Worm (Caenorhabditis elegans): ENCODE results near the gene msp-19.
"Not testable (repeated sequence)": the region's sequence is repeated elsewhere in the genome, so short reads cannot be mapped to it uniquely, and the experiment has no call there.

Gene msp-19

ce11 chrIV:5260289-5260688 is at the start of gene msp-19:
msp-19 (plus strand) TSS chrIV:5260589.
- not testable (repeated sequence) for TF ChIP-seq unc-62 (GFP tag; optimal IDR thresholded peaks at IDR 0.05)

- TF ChIP-seq unc-62 (GFP tag; optimal IDR thresholded peaks at IDR 0.05): no peak
Measured at ce11 chrIV:5210606-5211005, 49.8 kb upstream of the msp-19 start.

- TF ChIP-seq unc-62 (GFP tag; optimal IDR thresholded peaks at IDR 0.05): no peak
Measured at ce11 chrIV:5215092-5215491, 45.3 kb upstream of the msp-19 start, which contains the start of gene Y59E9AL.4. Y59E9AL.4 (minus strand) TSS chrIV:5215192.

ce11 chrIV:5216349-5216748 is 44.0 kb upstream of the msp-19 start:
- no peak for TF ChIP-seq unc-62 (GFP tag; optimal IDR thresholded peaks at IDR 0.05)

ce11 chrIV:5218496-5218895 is 41.9 kb upstream of the msp-19 start, which contains the start of gene nsph-4.2:
nsph-4.2 (plus strand) TSS chrIV:5218796.
- TF ChIP-seq unc-62 (GFP tag; optimal IDR thresholded peaks at IDR 0.05): not testable (repeated sequence)

ce11 chrIV:5221721-5222120 is 38.7 kb upstream of the msp-19 start:
- TF ChIP-seq unc-62 (GFP tag; optimal IDR thresholded peaks at IDR 0.05): no peak

- no peak for TF ChIP-seq unc-62 (GFP tag; optimal IDR thresholded peaks at IDR 0.05)
Measured at ce11 chrIV:5224238-5224637, 36.2 kb upstream of the msp-19 start, which contains the start of gene Y59E9AL.8. Y59E9AL.8 (minus strand) TSS chrIV:5224338.

- TF ChIP-seq unc-62 (GFP tag; optimal IDR thresholded peaks at IDR 0.05): not testable (repeated sequence)
Measured at ce11 chrIV:5225277-5225822, 35.0 kb upstream of the msp-19 start, which contains the start of gene cylc-1. cylc-1 (minus strand) TSS chrIV:5225772.

ce11 chrIV:5226552-5226951 is 33.8 kb upstream of the msp-19 start, which contains the start of gene nsph-4.1:
nsph-4.1 (plus strand) TSS chrIV:5226852.
- not testable (repeated sequence) for TF ChIP-seq unc-62 (GFP tag; optimal IDR thresholded peaks at IDR 0.05)

- TF ChIP-seq unc-62 (GFP tag; optimal IDR thresholded peaks at IDR 0.05): no peak
Measured at ce11 chrIV:5228619-5229018, 31.8 kb upstream of the msp-19 start, which contains the start of gene thn-6. thn-6 (plus strand) TSS chrIV:5228919.

- no peak for TF ChIP-seq unc-62 (GFP tag; optimal IDR thresholded peaks at IDR 0.05)
Measured at ce11 chrIV:5230530-5230929, 29.9 kb upstream of the msp-19 start, which contains the start of gene thn-5. thn-5 (plus strand) TSS chrIV:5230830.

ce11 chrIV:5254678-5255077 is 5.7 kb upstream of the msp-19 start, which contains the start of gene F36H12.10:
F36H12.10 (minus strand) TSS chrIV:5254778.
- TF ChIP-seq unc-62 (GFP tag; optimal IDR thresholded peaks at IDR 0.05): not testable (repeated sequence)

ce11 chrIV:5256731-5257130 is 3.7 kb upstream of the msp-19 start, which contains the start of gene F36H12.9:
F36H12.9 (plus strand) TSS chrIV:5257031.
- TF ChIP-seq unc-62 (GFP tag; optimal IDR thresholded peaks at IDR 0.05): not testable (repeated sequence)

- not testable (repeated sequence) for TF ChIP-seq unc-62 (GFP tag; optimal IDR thresholded peaks at IDR 0.05)
Measured at ce11 chrIV:5258385-5258784, 2.0 kb upstream of the msp-19 start, which contains the start of gene ttbk-2.1. ttbk-2.1 (plus strand) TSS chrIV:5258685.

- no peak for TF ChIP-seq unc-62 (GFP tag; optimal IDR thresholded peaks at IDR 0.05)
Measured at ce11 chrIV:5266474-5266873, 6.1 kb downstream of the msp-19 start, which contains the start of gene F36H12.5. F36H12.5 (plus strand) TSS chrIV:5266774.

ce11 chrIV:5268803-5269202 is 8.4 kb downstream of the msp-19 start, which contains the start of gene F36H12.4:
F36H12.4 (plus strand) TSS chrIV:5269103.
- TF ChIP-seq unc-62 (GFP tag; optimal IDR thresholded peaks at IDR 0.05): no peak

ce11 chrIV:5272518-5272917 is 12.1 kb downstream of the msp-19 start, which contains the start of gene F36H12.3:
F36H12.3 (plus strand) TSS chrIV:5272818.
- TF ChIP-seq unc-62 (GFP tag; optimal IDR thresholded peaks at IDR 0.05): no peak

Measured in whole organism, dauer.